Fruit fly (Drosophila melanogaster) whole organism, wandering third instar larva: Measurements from ENCODE around the gene CG15239.

ENCODE experiments used
- N ChIP-seq: fragments of >200 bp; optimal IDR thresholded peaks from 2 replicates; lab custom pipeline; 2018; ENCODE audit warnings: missing biosample characterization, missing external identifiers, missing genetic modification characterization
- fru ChIP-seq: fragments of 200-800 bp; sonication (Bioruptor generic); optimal IDR thresholded peaks from 3 replicates; lab custom pipeline; 2016; ENCODE audit warnings: missing biosample characterization, mild to moderate bottlenecking, missing genetic modification characterization
- h ChIP-seq: fragments of 200-800 bp; sonication (Bioruptor generic); optimal IDR thresholded peaks from 3 replicates; lab custom pipeline; 2016; ENCODE audit warnings: missing biosample characterization, mild to moderate bottlenecking, missing genetic modification characterization
- lola ChIP-seq: fragments of >200 bp; optimal IDR thresholded peaks from 2 replicates; lab custom pipeline; 2017; ENCODE audit warnings: missing biosample characterization, missing genetic modification characterization

dm6 chrX:3869092-3869491, 14.9 kb upstream of the CG15239 start:
- TF ChIP-seq N (GFP tag; lab: Kevin White, UChicago) (no peak), h (no peak), lola (GFP tag; lab: Kevin White, UChicago) (no peak), fru (GFP tag; lab: Kevin White, UChicago) (no peak)
